Fruit fly (Drosophila melanogaster): Measurements from ENCODE around the gene CG6769.

The CG6769 gene

dm6 chrX:17852457-17852856 lies 8.3 kb upstream of the CG6769 start, which contains the start of gene CG32554:
Gene CG32554, minus strand, starts transcription at chrX:17852685.
- TF ChIP-seq Aef1 (GFP tag; IDR thresholded peaks at IDR 0.05) (no peak), NK7.1 (GFP tag; optimal IDR thresholded peaks at IDR 0.05) (no peak), CG10267 (tag; optimal IDR thresholded peaks at IDR 0.05) (peak; percentile 18), Xbp1 (GFP tag; optimal IDR thresholded peaks at IDR 0.05) (no peak), row (GFP tag; IDR thresholded peaks at IDR 0.05) (peak; percentile 21; the same call in 1 of the 3 replicates), nerfin-2 (GFP tag; IDR thresholded peaks at IDR 0.05; ENCODE audit: partially characterized antibody) (peak; percentile 71), peb (GFP tag; IDR thresholded peaks at IDR 0.05) (no peak), Neu2 (GFP tag; optimal IDR thresholded peaks at IDR 0.05; ENCODE audit: borderline replicate concordance) (no peak), MESR4 (GFP tag; optimal IDR thresholded peaks at IDR 0.05) (peak; percentile 18), B-H2 (GFP tag; optimal IDR thresholded peaks at IDR 0.05) (no peak), BEAF-32 (GFP tag; optimal IDR thresholded peaks at IDR 0.05) (peak; percentile 83), hb (GFP tag; IDR thresholded peaks at IDR 0.05; ENCODE audit: partially characterized antibody) (peak; percentile 83), hbn (GFP tag; IDR thresholded peaks at IDR 0.05; ENCODE audit: partially characterized antibody) (peak; percentile 92), CG4617 (GFP tag; optimal IDR thresholded peaks at IDR 0.05; ENCODE audit: borderline replicate concordance) (no peak), CG10366 (GFP tag; IDR thresholded peaks at IDR 0.05) (no peak), ERR (GFP tag; optimal IDR thresholded peaks at IDR 0.05) (no peak), pzg (GFP tag; optimal IDR thresholded peaks at IDR 0.05) (peak; percentile 48), sima (GFP tag; optimal IDR thresholded peaks at IDR 0.05) (no peak), Myb (GFP tag; optimal IDR thresholded peaks at IDR 0.05) (peak; percentile 61), CG1529 (GFP tag; optimal IDR thresholded peaks at IDR 0.05) (no peak), CG14710 (tag; optimal IDR thresholded peaks at IDR 0.05) (peak; percentile 39), NFAT (GFP tag; IDR thresholded peaks at IDR 0.05) (no peak), CG9437 (GFP tag; optimal IDR thresholded peaks at IDR 0.05) (no peak), ro (GFP tag; IDR thresholded peaks at IDR 0.05) (no peak), sim (GFP tag; IDR thresholded peaks at IDR 0.05) (no peak), fd64A (GFP tag; optimal IDR thresholded peaks at IDR 0.05) (no peak), sens (GFP tag) (peak; percentile 55), vnd (GFP tag; IDR thresholded peaks at IDR 0.05; ENCODE audit: partially characterized antibody) (peak; percentile 83), stwl (tag; optimal IDR thresholded peaks at IDR 0.05) (peak; percentile 5), Bgb (GFP tag; IDR thresholded peaks at IDR 0.05; ENCODE audit: partially characterized antibody) (peak; percentile 91), Nf-YB (GFP tag; optimal IDR thresholded peaks at IDR 0.05) (no peak), yki (optimal IDR thresholded peaks at IDR 0.05) (no peak), knrl (GFP tag; IDR thresholded peaks at IDR 0.05; ENCODE audit: partially characterized antibody) (peak; percentile 86), CG7357 (GFP tag; IDR thresholded peaks at IDR 0.05) (no peak), CkIIα-i1 (GFP tag; IDR thresholded peaks at IDR 0.05) (no peak), CG2129 (GFP tag; IDR thresholded peaks at IDR 0.05; ENCODE audit: partially characterized antibody) (peak; percentile 77), H15 (GFP tag; IDR thresholded peaks at IDR 0.05) (no peak), luna (GFP tag; optimal IDR thresholded peaks at IDR 0.05) (no peak), CG12299 (tag; optimal IDR thresholded peaks at IDR 0.05) (no peak), CG4360 (GFP tag; IDR thresholded peaks at IDR 0.05) (no peak), CG17359 (tag; optimal IDR thresholded peaks at IDR 0.05) (no peak), H2.0 (GFP tag; IDR thresholded peaks at IDR 0.05) (no peak), scrt (GFP tag; optimal IDR thresholded peaks at IDR 0.05) (peak; percentile 16), MBD-R2 (GFP tag; IDR thresholded peaks at IDR 0.05) (peak; percentile 69), tll (GFP tag; optimal IDR thresholded peaks at IDR 0.05) (no peak), Kr (GFP tag; optimal IDR thresholded peaks at IDR 0.05) (no peak), crp (GFP tag; optimal IDR thresholded peaks at IDR 0.05) (peak in 1 of 2 experiments; percentile 60), CTCF (GFP tag; optimal IDR thresholded peaks at IDR 0.05) (peak; percentile 35), D (optimal IDR thresholded peaks at IDR 0.05) (no peak), D (GFP tag; optimal IDR thresholded peaks at IDR 0.05) (no peak), Dref (GFP tag; IDR thresholded peaks at IDR 0.05) (peak; percentile 73), HHEX (GFP tag; optimal IDR thresholded peaks at IDR 0.05) (no peak)

Measured in whole organism, embryonic.